Worm (Caenorhabditis elegans) whole organism, L2 larva: ENCODE measurements around the gene pxmp-4.

Experiments
- F13H6.1 ChIP-seq: sonication (generic microtip); optimal IDR thresholded peaks from 2 replicates; lab custom pipeline; 2016; ENCODE audit warnings: missing genetic modification characterization, missing compliant biosample characterization
- alr-1 ChIP-seq: fragments of 150-350 bp; optimal IDR thresholded peaks from 2 replicates; lab custom pipeline; 2014; ENCODE audit warnings: missing biosample characterization, missing genetic modification characterization
- aly-2 ChIP-seq: fragments of 150-350 bp; optimal IDR thresholded peaks from 2 replicates; lab custom pipeline; 2014; ENCODE audit warnings: missing biosample characterization, missing genetic modification characterization
- crh-2 ChIP-seq: sonication (generic microtip); optimal IDR thresholded peaks from 2 replicates; lab custom pipeline; 2017; ENCODE audit warnings: missing biosample characterization, missing genetic modification characterization
- lin-13 ChIP-seq: fragments of 150-350 bp; optimal IDR thresholded peaks from 2 replicates; lab custom pipeline; 2014; ENCODE audit warnings: missing biosample characterization, missing genetic modification reagents, missing genetic modification characterization
- lin-39 ChIP-seq: fragments of 150-350 bp; optimal IDR thresholded peaks from 2 replicates; lab custom pipeline; 2014; ENCODE audit warnings: missing biosample characterization, missing genetic modification reagents, missing genetic modification characterization
- nhr-11 ChIP-seq: fragments of 150-350 bp; optimal IDR thresholded peaks from 2 replicates; lab custom pipeline; 2014; ENCODE audit warnings: missing biosample characterization, missing genetic modification characterization
- nhr-237 ChIP-seq: fragments of 150-350 bp; optimal IDR thresholded peaks from 2 replicates; lab custom pipeline; 2014; ENCODE audit warnings: missing biosample characterization, missing genetic modification characterization
- ztf-11 ChIP-seq: sonication (generic microtip); optimal IDR thresholded peaks from 2 replicates; lab custom pipeline; 2017; ENCODE audit warnings: missing biosample characterization, missing genetic modification characterization

ce11 chrIV:305101-305500, 31.9 kb downstream of the pxmp-4 start:
- no peak for TF ChIP-seq F13H6.1 (tag; lab: Kevin White, UChicago)
- no peak for TF ChIP-seq ztf-11 (tag; lab: Kevin White, UChicago)
- TF ChIP-seq lin-39, result no peak
- TF ChIP-seq nhr-237 (tag; lab: Kevin White, UChicago), result no peak
- no peak for TF ChIP-seq crh-2 (tag; lab: Kevin White, UChicago)
- TF ChIP-seq alr-1 (tag; lab: Kevin White, UChicago), result no peak
- no peak for TF ChIP-seq aly-2 (tag; lab: Kevin White, UChicago)
- no peak for TF ChIP-seq lin-13 (GFP tag; lab: Kevin White, UChicago)
- no peak for TF ChIP-seq nhr-11 (tag; lab: Kevin White, UChicago)
